Fruit fly (Drosophila melanogaster) Kc167 (cell line): ENCODE measurements around the gene CG8188.

Source experiments
- Myc ChIP-seq: fragments of >200 bp; optimal IDR thresholded peaks from 2 replicates; lab custom pipeline; 2017; ENCODE audit warnings: missing external identifiers
- Sin3A ChIP-seq: fragments of >200 bp; optimal IDR thresholded peaks from 2 replicates; lab custom pipeline; 2018; ENCODE audit warnings: missing external identifiers
- h ChIP-seq: fragments of >200 bp; optimal IDR thresholded peaks from 3 replicates; lab custom pipeline; 2018; ENCODE audit warnings: missing external identifiers
- insv ChIP-seq: fragments of >200 bp; optimal IDR thresholded peaks from 3 replicates; lab custom pipeline; 2018; ENCODE audit warnings: missing external identifiers
- psq ChIP-seq: fragments of >200 bp; optimal IDR thresholded peaks from 2 replicates; lab custom pipeline; 2017; ENCODE audit warnings: missing external identifiers
- ttk ChIP-seq: sonication (Bioruptor generic); optimal IDR thresholded peaks from 2 replicates; lab custom pipeline; 2017; ENCODE audit warnings: missing external identifiers

CG8188 gene

DNA sequence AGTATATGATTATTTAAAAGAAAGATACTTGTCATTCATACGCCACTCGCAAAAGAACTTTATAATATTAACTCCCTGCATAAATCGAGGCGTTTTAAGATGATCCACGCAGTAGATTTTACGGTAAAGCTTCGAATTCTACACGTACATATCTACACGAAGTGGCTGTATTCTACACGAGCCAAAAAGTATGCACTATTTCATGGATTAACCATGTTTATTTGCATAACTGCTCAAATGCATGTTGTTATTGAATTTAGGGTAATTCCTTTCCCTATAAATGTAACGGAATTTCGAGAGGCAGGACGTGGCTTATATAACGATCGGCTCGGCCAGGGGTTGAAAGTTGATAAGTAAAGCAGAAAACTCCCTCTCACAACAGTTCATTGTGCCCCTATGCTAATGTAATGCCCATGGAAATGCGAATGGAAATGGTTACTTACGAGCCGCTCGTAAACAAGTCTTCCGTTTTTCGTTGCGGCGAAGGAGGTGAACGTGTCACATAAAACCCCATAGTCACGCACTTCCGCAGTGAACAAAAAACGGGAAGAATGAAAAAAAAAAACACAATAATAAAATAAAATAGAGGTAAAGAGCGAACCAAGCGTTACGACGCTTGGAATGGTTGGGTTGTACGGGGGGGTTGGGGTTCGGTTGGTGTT, 34.3 kb upstream of the CG8188 start:
- TF ChIP-seq Myc (lab: Kevin White, UChicago) (no peak), insv (lab: Kevin White, UChicago) (no peak), h (lab: Kevin White, UChicago) (no peak)

DNA sequence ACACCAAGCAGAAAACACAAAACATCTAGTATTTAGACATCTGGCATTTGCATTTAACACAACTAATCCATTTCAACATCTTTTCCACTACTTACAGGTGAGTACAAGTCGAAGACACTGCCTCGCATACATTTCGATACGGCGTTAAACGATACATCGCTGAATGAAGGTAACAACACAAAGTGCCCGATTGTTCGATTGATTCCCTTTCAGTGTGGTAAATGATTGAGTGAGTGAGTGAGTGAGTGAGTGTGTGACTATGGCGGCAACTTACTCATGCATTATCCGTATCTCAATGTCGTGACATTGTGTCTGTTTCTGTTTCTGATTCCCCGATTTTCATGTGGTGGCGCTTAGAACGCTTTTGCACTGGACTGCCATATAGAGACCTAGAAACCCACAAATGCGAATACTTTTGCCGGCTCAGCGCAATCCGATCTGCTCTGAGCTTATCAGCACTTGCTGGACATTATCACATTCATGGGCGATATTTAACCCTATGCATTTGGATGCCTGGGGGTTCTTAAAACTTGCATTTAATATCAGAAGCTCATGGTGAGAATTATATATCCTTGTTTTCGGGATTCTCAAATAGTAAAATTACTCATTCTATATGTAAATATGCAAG, 33.4 kb upstream of the CG8188 start:
- no peak for TF ChIP-seq ttk (lab: Kevin White, UChicago)
- no peak for TF ChIP-seq Myc (lab: Kevin White, UChicago)
- no peak for TF ChIP-seq psq (lab: Kevin White, UChicago)
- TF ChIP-seq Sin3A (lab: Kevin White, UChicago): no peak

DNA sequence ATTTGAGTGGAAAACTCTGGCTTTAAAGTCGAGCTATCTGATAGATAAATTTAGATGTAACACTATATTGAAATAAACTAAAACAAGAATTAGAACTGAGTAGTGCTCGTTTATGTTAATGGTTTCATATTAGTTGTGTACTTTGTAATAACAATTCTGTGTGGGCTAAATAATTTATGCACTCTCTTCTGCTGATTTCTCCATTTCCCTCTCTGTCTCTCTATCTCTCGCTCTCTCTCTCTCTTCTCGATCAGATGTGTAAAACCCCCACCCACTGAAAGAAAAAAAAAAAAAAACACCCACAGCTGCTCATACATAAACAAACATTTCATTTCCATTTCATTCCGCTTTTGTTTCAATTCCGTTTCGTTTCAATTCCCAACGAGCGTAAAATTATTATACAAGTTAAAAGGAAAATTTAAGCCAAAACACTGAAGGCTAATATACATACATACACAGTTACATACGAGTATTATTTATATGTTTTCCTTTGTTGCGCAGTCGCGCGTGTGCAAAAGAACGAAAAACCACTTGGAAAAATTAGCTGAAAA, 30.9 kb upstream of the CG8188 start:
- TF ChIP-seq Myc (lab: Kevin White, UChicago): no peak
- no peak for TF ChIP-seq insv (lab: Kevin White, UChicago)
- TF ChIP-seq h (lab: Kevin White, UChicago): no peak
- TF ChIP-seq Sin3A (lab: Kevin White, UChicago): no peak
- TF ChIP-seq psq (lab: Kevin White, UChicago): no peak
- TF ChIP-seq ttk (lab: Kevin White, UChicago): no peak

DNA sequence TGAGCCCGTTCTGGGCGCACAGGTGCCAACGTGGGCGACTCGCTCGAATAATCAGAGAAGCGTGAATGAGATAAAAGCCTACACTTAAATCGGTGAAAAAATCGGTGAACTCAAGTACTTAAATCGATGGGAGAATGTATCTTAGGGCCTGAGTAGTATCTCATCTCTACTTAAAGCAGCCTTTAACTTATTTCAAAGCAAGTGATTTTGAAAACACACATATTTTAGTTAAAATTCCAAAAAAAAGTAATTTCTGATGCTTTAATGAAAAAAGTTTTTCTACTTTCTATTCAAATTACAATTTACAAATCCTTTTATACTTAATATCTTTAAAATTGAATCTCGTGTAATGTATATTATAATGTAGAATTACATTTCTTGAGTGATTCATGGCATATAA, 29.9 kb upstream of the CG8188 start:
- TF ChIP-seq h (lab: Kevin White, UChicago) (no peak), Myc (lab: Kevin White, UChicago) (no peak), ttk (lab: Kevin White, UChicago) (no peak), Sin3A (lab: Kevin White, UChicago) (no peak), psq (lab: Kevin White, UChicago) (no peak), insv (lab: Kevin White, UChicago) (no peak)

DNA sequence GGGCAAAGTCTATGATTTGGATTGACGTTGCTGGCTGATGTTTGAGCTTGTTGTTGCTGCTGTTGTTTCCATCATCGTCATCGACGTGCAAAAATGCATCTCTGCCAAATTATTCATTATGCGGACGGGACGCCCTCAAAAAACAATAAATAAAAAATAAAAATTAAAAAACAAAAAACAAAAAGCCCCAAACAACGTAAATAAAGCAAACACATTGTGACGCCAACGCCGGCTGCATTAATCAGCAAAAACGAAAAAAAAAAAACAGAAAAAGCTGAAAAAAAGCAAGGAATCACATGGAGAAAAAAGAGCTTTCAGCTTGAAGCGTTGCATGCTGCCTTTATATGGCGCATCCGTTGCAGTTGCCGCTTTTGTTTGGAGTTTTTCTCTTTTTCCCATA, 29.3 kb upstream of the CG8188 start:
- TF ChIP-seq Sin3A (lab: Kevin White, UChicago) (no peak), ttk (lab: Kevin White, UChicago) (no peak), h (lab: Kevin White, UChicago) (no peak), insv (lab: Kevin White, UChicago) (no peak), Myc (lab: Kevin White, UChicago) (no peak), psq (lab: Kevin White, UChicago) (no peak)

DNA sequence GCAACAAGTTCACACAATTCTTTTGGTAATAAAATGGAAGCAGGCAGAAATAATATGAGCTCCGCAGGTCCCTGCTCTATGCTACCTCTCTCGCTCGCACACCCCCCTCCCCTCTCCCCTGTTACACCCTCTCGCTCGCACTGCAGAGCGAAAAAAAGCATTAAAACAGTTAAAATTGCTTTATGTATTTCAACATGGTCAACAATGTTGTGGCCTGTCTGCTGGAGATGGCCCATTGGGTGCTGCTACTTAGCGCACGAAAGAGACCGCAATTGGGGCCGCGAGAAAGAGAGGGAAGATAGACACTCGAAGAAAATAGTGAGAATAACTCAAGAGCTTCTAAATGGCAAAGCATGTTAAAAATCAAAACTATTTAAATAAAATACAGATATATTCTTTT, 25.5 kb upstream of the CG8188 start:
- TF ChIP-seq insv (lab: Kevin White, UChicago): no peak
- TF ChIP-seq Sin3A (lab: Kevin White, UChicago): no peak
- no peak for TF ChIP-seq Myc (lab: Kevin White, UChicago)
- no peak for TF ChIP-seq psq (lab: Kevin White, UChicago)
- no peak for TF ChIP-seq h (lab: Kevin White, UChicago)
- no peak for TF ChIP-seq ttk (lab: Kevin White, UChicago)

DNA sequence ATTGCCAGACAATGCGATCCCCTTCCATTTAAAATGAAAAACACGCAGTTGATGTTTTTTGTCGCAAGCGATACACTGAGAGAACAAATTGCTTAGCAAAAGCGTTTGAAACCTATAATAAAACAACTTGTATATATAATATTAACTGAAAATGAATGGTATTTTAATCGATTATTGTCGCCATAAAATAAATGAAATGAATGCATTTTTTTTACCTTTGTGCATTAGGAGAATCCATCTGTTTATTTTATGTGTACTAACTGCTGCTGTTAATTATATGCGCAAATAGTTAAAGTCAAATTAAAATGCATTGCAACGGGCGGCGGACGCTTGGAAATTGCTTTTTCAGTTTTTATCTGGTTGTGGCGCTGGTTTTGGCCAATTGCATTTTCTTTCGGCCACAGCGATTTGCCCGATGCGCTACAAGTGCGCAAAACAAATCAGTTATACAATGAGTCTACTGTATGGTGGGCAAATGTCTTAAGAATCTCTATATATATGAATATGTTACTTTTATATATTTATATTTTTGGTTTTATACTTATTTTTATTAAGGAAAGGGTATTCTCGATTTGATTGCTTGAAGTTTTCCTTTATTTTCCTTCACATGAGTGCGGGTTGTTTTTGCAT, 23.8 kb upstream of the CG8188 start:
- no peak for TF ChIP-seq Sin3A (lab: Kevin White, UChicago)
- no peak for TF ChIP-seq h (lab: Kevin White, UChicago)
- TF ChIP-seq ttk (lab: Kevin White, UChicago): no peak
- no peak for TF ChIP-seq Myc (lab: Kevin White, UChicago)
- TF ChIP-seq insv (lab: Kevin White, UChicago): no peak
- TF ChIP-seq psq (lab: Kevin White, UChicago): no peak

DNA sequence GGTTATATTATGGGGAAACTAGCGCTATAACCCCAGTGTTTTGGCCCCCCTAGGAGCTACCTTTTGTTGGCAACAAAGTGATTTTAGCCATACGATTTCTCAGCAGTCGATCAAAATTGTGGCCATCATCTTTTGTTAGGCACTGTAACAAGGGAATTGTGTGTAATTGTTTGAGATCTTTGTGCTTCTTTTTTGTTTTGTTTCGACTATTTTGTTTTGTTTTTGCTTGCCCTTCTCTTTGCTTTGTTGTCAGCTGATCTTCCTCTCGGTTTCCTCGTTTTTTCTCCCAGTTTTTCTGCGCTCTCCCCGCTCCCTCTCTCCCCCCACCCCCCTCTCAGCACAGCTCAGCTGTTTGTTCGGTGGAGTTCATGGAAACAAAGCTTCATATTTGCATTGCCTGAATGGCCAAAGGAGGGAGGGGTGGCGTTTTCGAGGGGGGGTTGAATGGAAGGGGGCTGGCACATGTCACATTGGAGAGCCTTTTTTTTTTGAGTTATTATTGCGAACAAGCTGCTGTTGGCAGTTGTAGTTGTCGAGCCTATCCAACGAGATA, 23.2 kb upstream of the CG8188 start:
- TF ChIP-seq ttk (lab: Kevin White, UChicago): no peak
- TF ChIP-seq psq (lab: Kevin White, UChicago): no peak
- no peak for TF ChIP-seq Myc (lab: Kevin White, UChicago)
- no peak for TF ChIP-seq Sin3A (lab: Kevin White, UChicago)
- no peak for TF ChIP-seq insv (lab: Kevin White, UChicago)

DNA sequence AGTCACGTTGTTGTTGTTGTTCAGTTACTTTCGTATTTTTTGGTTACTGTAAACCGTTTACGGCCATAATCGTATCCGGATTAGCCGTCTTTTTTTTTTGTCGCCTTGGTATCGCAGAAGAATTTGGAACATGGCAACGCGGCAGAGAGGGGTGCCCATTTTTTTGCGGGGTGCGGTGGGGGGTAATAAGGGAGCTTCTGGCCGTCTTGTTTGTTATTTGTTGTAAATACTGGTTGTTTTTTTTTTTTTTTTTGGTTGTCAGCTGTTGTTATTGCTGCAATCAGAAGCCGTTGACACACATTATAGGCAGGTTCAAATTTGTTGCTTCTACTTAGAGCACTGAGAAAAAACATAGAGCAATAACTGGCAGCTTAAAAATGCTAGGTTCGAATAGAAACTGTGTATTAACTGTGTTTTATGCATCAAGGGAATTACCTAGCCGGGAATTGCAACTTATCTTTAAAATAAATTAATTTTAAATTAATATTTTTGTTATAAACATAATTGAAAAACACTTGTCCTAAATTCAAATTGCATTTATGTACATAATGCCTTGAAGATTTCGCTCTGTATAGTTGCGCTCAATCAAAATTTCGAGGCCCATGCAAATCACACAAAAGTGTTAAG, 21.6 kb upstream of the CG8188 start:
- no peak for TF ChIP-seq Myc (lab: Kevin White, UChicago)
- TF ChIP-seq insv (lab: Kevin White, UChicago): no peak
- TF ChIP-seq h (lab: Kevin White, UChicago): no peak
- TF ChIP-seq psq (lab: Kevin White, UChicago): no peak
- TF ChIP-seq ttk (lab: Kevin White, UChicago): no peak
- no peak for TF ChIP-seq Sin3A (lab: Kevin White, UChicago)

DNA sequence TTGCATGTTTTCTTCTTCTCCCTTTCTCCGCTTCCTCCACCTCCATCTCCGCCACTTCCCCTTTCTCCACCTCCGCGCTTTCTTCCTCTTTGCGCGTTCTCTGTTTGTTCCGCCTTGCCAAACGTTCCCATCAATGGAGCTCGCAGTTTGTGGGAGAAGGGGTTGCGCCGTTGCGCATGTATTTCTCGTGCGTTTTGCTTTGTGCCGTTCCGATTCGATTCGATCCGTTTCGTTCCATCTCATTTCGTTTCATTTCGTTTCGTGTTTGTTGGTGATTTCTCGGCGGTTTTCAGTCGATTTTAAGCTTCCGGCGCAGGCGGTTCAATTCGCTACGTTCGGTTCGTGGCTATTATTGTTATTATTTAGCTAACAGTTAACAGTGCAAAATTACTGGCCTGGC, 20.1 kb upstream of the CG8188 start:
- TF ChIP-seq ttk (lab: Kevin White, UChicago) (no peak), Sin3A (lab: Kevin White, UChicago) (no peak), psq (lab: Kevin White, UChicago) (no peak), Myc (lab: Kevin White, UChicago) (no peak), h (lab: Kevin White, UChicago) (no peak), insv (lab: Kevin White, UChicago) (no peak)
